Fruit fly (Drosophila melanogaster) whole organism, embryonic: ENCODE data around the gene Dpy-30L1.
A peak's percentile ranks its signal among the peaks of the same experiment; 100 is the strongest.

Source experiments
- Adf1 ChIP-seq: fragments of 200-800 bp; sonication (Bioruptor generic); IDR thresholded peaks from 2 replicates; pipeline ENCODE4 v1.3.6; 2022; ENCODE audit warnings: missing biosample characterization, missing genetic modification characterization
- Aef1 ChIP-seq: fragments of 200-800 bp; sonication (Bioruptor generic); IDR thresholded peaks from 3 replicates; pipeline ENCODE4 v1.3.6; 2022; ENCODE audit warnings: missing biosample characterization, missing genetic modification characterization
- Atf6 ChIP-seq: fragments of 200-800 bp; sonication (Bioruptor generic); IDR thresholded peaks from 2 replicates; pipeline ENCODE4 v1.3.6; 2022; ENCODE audit warnings: missing biosample characterization, missing genetic modification characterization
- Bdp1 ChIP-seq: fragments of 200-800 bp; sonication (Bioruptor generic); optimal IDR thresholded peaks from 3 replicates; lab custom pipeline; 2016; ENCODE audit warnings: missing biosample characterization, missing genetic modification characterization
- CG10431 ChIP-seq: fragments of 200-800 bp; sonication (Bioruptor generic); optimal IDR thresholded peaks from 3 replicates; lab custom pipeline; 2018; ENCODE audit warnings: missing biosample characterization, mild to moderate bottlenecking, missing genetic modification characterization
- CG12659 ChIP-seq: fragments of 200-800 bp; sonication (Bioruptor generic); optimal IDR thresholded peaks from 3 replicates; lab custom pipeline; 2017; ENCODE audit warnings: mild to moderate bottlenecking, missing biosample characterization, missing genetic modification reagents, missing genetic modification characterization
- CG13424 ChIP-seq: fragments of 200-800 bp; sonication (Bioruptor generic); optimal IDR thresholded peaks from 2 replicates; lab custom pipeline; 2019; ENCODE audit warnings: missing biosample characterization, mild to moderate bottlenecking, missing genetic modification characterization, moderate library complexity
- CG13624 ChIP-seq: fragments of 200-800 bp; sonication (Bioruptor generic); optimal IDR thresholded peaks from 2 replicates; lab custom pipeline; 2016; ENCODE audit warnings: missing biosample characterization, missing genetic modification characterization
- CG1603 ChIP-seq: fragments of 200-800 bp; sonication (Bioruptor generic); optimal IDR thresholded peaks from 2 replicates; lab custom pipeline; 2019; ENCODE audit warnings: missing biosample characterization, mild to moderate bottlenecking, missing genetic modification characterization, moderate library complexity
- CG16813 ChIP-seq: fragments of 200-800 bp; sonication (Bioruptor generic); IDR thresholded peaks from 3 replicates; pipeline ENCODE4 v1.3.6; 2022; ENCODE audit warnings: missing biosample characterization, missing genetic modification characterization; ENCODE audit not compliant: partially characterized antibody
- CG17361 ChIP-seq: fragments of 200-800 bp; sonication (Bioruptor generic); IDR thresholded peaks from 3 replicates; pipeline ENCODE4 v1.3.6; 2022; ENCODE audit warnings: missing biosample characterization, missing genetic modification characterization
- CG2116 ChIP-seq: fragments of 200-800 bp; sonication (Bioruptor generic); optimal IDR thresholded peaks from 3 replicates; lab custom pipeline; 2018; ENCODE audit warnings: missing biosample characterization, mild to moderate bottlenecking, missing genetic modification characterization
- CG31441 ChIP-seq: fragments of 200-800 bp; sonication (Bioruptor generic); IDR thresholded peaks from 2 replicates; pipeline ENCODE4 v1.3.6; 2022; ENCODE audit warnings: missing biosample characterization, missing genetic modification characterization
- CG33557 ChIP-seq: fragments of 200-800 bp; sonication (Bioruptor generic); optimal IDR thresholded peaks from 2 replicates; lab custom pipeline; 2019; ENCODE audit warnings: missing biosample characterization, mild to moderate bottlenecking, missing genetic modification characterization, moderate library complexity
- CG3407 ChIP-seq: fragments of 200-800 bp; sonication (Bioruptor generic); optimal IDR thresholded peaks from 2 replicates; lab custom pipeline; 2018; ENCODE audit warnings: missing biosample characterization, mild to moderate bottlenecking, missing genetic modification characterization
- CG34376 ChIP-seq: fragments of 200-800 bp; sonication (Bioruptor generic); optimal IDR thresholded peaks from 2 replicates; lab custom pipeline; 2018; ENCODE audit warnings: missing biosample characterization, mild to moderate bottlenecking, missing genetic modification characterization
- CG4424 ChIP-seq: fragments of 200-800 bp; sonication (Bioruptor generic); optimal IDR thresholded peaks from 3 replicates; lab custom pipeline; 2016; ENCODE audit warnings: missing biosample characterization, missing genetic modification characterization
- CG4617 ChIP-seq: fragments of 200-800 bp; sonication (Bioruptor generic); optimal IDR thresholded peaks from 3 replicates; lab custom pipeline; 2016; ENCODE audit warnings: missing biosample characterization, missing genetic modification characterization, borderline replicate concordance
- CG5180 ChIP-seq: fragments of 200-800 bp; sonication (Bioruptor generic); optimal IDR thresholded peaks from 3 replicates; lab custom pipeline; 2017; ENCODE audit warnings: missing biosample characterization, missing genetic modification characterization, mild to moderate bottlenecking, moderate library complexity, missing genetic modification reagents
- CG6683 ChIP-seq: fragments of 200-800 bp; sonication (Bioruptor generic); optimal IDR thresholded peaks from 2 replicates; lab custom pipeline; 2017; ENCODE audit warnings: missing biosample characterization, mild to moderate bottlenecking, missing genetic modification characterization, missing genetic modification reagents
- CG6791 ChIP-seq: fragments of 200-800 bp; sonication (Bioruptor generic); IDR thresholded peaks from 3 replicates; pipeline ENCODE4 v1.3.6; 2022; ENCODE audit warnings: missing biosample characterization, missing genetic modification characterization; ENCODE audit not compliant: partially characterized antibody
- CG8089 ChIP-seq: fragments of 200-800 bp; sonication (Bioruptor generic); optimal IDR thresholded peaks from 3 replicates; lab custom pipeline; 2016; ENCODE audit warnings: missing biosample characterization, missing genetic modification characterization
- CHES-1-like ChIP-seq: fragments of 200-800 bp; sonication (Bioruptor generic); optimal IDR thresholded peaks from 2 replicates; lab custom pipeline; 2016; ENCODE audit warnings: missing biosample characterization, missing genetic modification characterization
- CkIIα-i1 ChIP-seq: fragments of 200-800 bp; sonication (Bioruptor generic); IDR thresholded peaks from 2 replicates; pipeline ENCODE4 v1.3.6; 2022; ENCODE audit warnings: missing biosample characterization, missing genetic modification characterization
- CrebB ChIP-seq: fragments of 200-800 bp; sonication (Bioruptor generic); optimal IDR thresholded peaks from 3 replicates; lab custom pipeline; 2018; ENCODE audit warnings: missing biosample characterization, mild to moderate bottlenecking, missing genetic modification characterization
- Drgx ChIP-seq: fragments of 200-800 bp; sonication (Bioruptor generic); IDR thresholded peaks from 2 replicates; pipeline ENCODE4 v1.3.6; 2022; ENCODE audit warnings: missing biosample characterization, missing genetic modification characterization
- ERR ChIP-seq: fragments of 200-800 bp; sonication (Bioruptor generic); optimal IDR thresholded peaks from 2 replicates; lab custom pipeline; 2016; ENCODE audit warnings: missing biosample characterization, missing genetic modification characterization
- Elba2 ChIP-seq: fragments of 200-800 bp; sonication (Bioruptor generic); optimal IDR thresholded peaks from 3 replicates; lab custom pipeline; 2016; ENCODE audit warnings: missing biosample characterization, missing genetic modification characterization
- HLH3B ChIP-seq: fragments of 200-800 bp; sonication (Bioruptor generic); IDR thresholded peaks from 2 replicates; pipeline ENCODE4 v1.3.6; 2022; ENCODE audit warnings: missing biosample characterization, missing genetic modification characterization
- HmgZ ChIP-seq: fragments of 200-800 bp; sonication (Bioruptor generic); optimal IDR thresholded peaks from 2 replicates; lab custom pipeline; 2018; ENCODE audit warnings: missing biosample characterization, mild to moderate bottlenecking, missing genetic modification characterization
- Med ChIP-seq: fragments of 200-800 bp; sonication (Bioruptor generic); peaks from one replicate; lab custom pipeline; 2016; ENCODE audit warnings: missing biosample characterization, missing genetic modification characterization, mild to moderate bottlenecking, inconsistent platforms, moderate library complexity
- Meics ChIP-seq: fragments of 200-800 bp; sonication (Bioruptor generic); optimal IDR thresholded peaks from 2 replicates; lab custom pipeline; 2017; ENCODE audit warnings: missing biosample characterization, mild to moderate bottlenecking, missing genetic modification characterization
- Myb ChIP-seq: fragments of 200-800 bp; sonication (Bioruptor generic); optimal IDR thresholded peaks from 2 replicates; lab custom pipeline; 2016; ENCODE audit warnings: missing biosample characterization, missing genetic modification characterization
- NC2α ChIP-seq: fragments of 200-800 bp; sonication (Bioruptor generic); optimal IDR thresholded peaks from 2 replicates; lab custom pipeline; 2016; ENCODE audit warnings: missing biosample characterization, missing genetic modification characterization
- NFAT ChIP-seq: fragments of 200-800 bp; sonication (Bioruptor generic); IDR thresholded peaks from 2 replicates; pipeline ENCODE4 v1.3.6; 2022; ENCODE audit warnings: missing biosample characterization, missing genetic modification characterization
- Ptx1 ChIP-seq: fragments of 200-800 bp; sonication (Bioruptor generic); IDR thresholded peaks from 2 replicates; pipeline ENCODE4 v1.3.6; 2022; ENCODE audit warnings: missing biosample characterization, missing genetic modification characterization
- Ravus ChIP-seq: fragments of 200-800 bp; sonication (Bioruptor generic); IDR thresholded peaks from 2 replicates; pipeline ENCODE4 v1.3.6; 2022; ENCODE audit warnings: missing biosample characterization, missing genetic modification characterization
- Rfx ChIP-seq: fragments of 200-800 bp; sonication (Bioruptor generic); IDR thresholded peaks from 2 replicates; pipeline ENCODE4 v1.3.6; 2022; ENCODE audit warnings: missing biosample characterization, missing genetic modification characterization
- Ssrp ChIP-seq: fragments of 200-800 bp; sonication (Bioruptor generic); optimal IDR thresholded peaks from 2 replicates; lab custom pipeline; 2018; ENCODE audit warnings: missing biosample characterization, mild to moderate bottlenecking, missing genetic modification characterization, moderate library complexity
- ems ChIP-seq: fragments of 200-800 bp; sonication (Bioruptor generic); optimal IDR thresholded peaks from 3 replicates; lab custom pipeline; 2016; ENCODE audit warnings: missing biosample characterization, missing genetic modification characterization
- her ChIP-seq: fragments of 200-800 bp; sonication (Bioruptor generic); optimal IDR thresholded peaks from 2 replicates; lab custom pipeline; 2016; ENCODE audit warnings: missing biosample characterization, missing genetic modification characterization
- maf-S ChIP-seq: fragments of 200-800 bp; sonication (Bioruptor generic); optimal IDR thresholded peaks from 2 replicates; lab custom pipeline; 2016; ENCODE audit warnings: missing biosample characterization, missing genetic modification characterization
- onecut ChIP-seq: fragments of 200-800 bp; sonication (Bioruptor generic); IDR thresholded peaks from 2 replicates; pipeline ENCODE4 v1.3.6; 2022; ENCODE audit warnings: missing biosample characterization, missing genetic modification characterization
- pho ChIP-seq: fragments of 200-800 bp; sonication (Bioruptor generic); optimal IDR thresholded peaks from 2 replicates; lab custom pipeline; 2016; ENCODE audit warnings: missing biosample characterization, missing genetic modification characterization
- psq ChIP-seq: fragments of 200-800 bp; sonication (Bioruptor generic); optimal IDR thresholded peaks from 2 replicates; lab custom pipeline; 2017; ENCODE audit warnings: missing biosample characterization, missing genetic modification characterization
- shn ChIP-seq: fragments of 200-800 bp; sonication (Bioruptor generic); optimal IDR thresholded peaks from 3 replicates; lab custom pipeline; 2016; ENCODE audit warnings: missing biosample characterization, missing genetic modification characterization
- sr ChIP-seq: fragments of 200-800 bp; sonication (Bioruptor generic); IDR thresholded peaks from 3 replicates; pipeline ENCODE4 v1.3.6; 2022; ENCODE audit warnings: missing biosample characterization, missing genetic modification characterization
- ssp ChIP-seq: fragments of 200-800 bp; sonication (Bioruptor generic); IDR thresholded peaks from 2 replicates; pipeline ENCODE4 v1.3.6; 2022; ENCODE audit warnings: missing biosample characterization, missing genetic modification characterization
- vvl ChIP-seq: fragments of 200-800 bp; sonication (Bioruptor generic); IDR thresholded peaks from 2 replicates; pipeline ENCODE4 v1.3.6; 2022; ENCODE audit warnings: missing biosample characterization, missing genetic modification characterization
- wor ChIP-seq: fragments of 200-800 bp; sonication (Bioruptor generic); IDR thresholded peaks from 2 replicates; pipeline ENCODE4 v1.3.6; 2022; ENCODE audit warnings: missing biosample characterization, missing genetic modification characterization
- zfh2 ChIP-seq: fragments of 200-800 bp; sonication (Bioruptor generic); optimal IDR thresholded peaks from 2 replicates; lab custom pipeline; 2016; ENCODE audit warnings: missing biosample characterization, missing genetic modification characterization

Gene Dpy-30L1

DNA sequence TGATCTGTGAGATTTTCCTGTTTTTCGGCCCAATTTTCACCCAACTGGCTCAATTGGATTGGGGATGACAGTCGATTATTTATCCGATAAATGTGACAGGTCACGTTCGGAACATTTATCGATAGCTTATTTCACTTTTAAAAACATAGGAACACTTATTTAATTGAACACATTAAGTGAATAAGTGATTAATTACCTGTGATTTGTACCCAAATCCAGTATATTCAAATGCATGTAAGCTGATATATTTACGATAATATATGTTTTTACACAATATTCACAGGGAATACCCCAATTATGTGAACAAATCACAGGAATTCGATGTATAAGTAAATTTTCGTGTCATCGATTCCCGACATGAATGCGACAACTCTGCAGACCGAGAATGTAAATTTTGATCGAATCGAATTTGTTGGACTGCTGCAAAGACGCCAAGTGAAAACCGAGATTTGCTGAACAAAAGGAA, at the start of gene Dpy-30L1, which contains the start of gene EMC3 (continued):
- TF ChIP-seq CG6791: peak; percentile 42; the same call in 1 of the 3 replicates
- no peak for TF ChIP-seq CG8089 (GFP tag; lab: Kevin White, UChicago)
- TF ChIP-seq HmgZ: peak; percentile 64
- TF ChIP-seq CG2116: peak; percentile 95
- TF ChIP-seq CHES-1-like: peak; percentile 33
- peak; percentile 85 for TF ChIP-seq Med
- no peak for TF ChIP-seq Meics (GFP tag; lab: Kevin White, UChicago)
- no peak for TF ChIP-seq Adf1 (GFP tag; lab: Robert Waterston, UW)
- TF ChIP-seq CG1603 (tag; lab: Kevin White, UChicago): peak; percentile 80
- peak; percentile 58; the same call in 1 of the 2 replicates for TF ChIP-seq vvl (GFP tag; lab: Robert Waterston, UW)
- peak; percentile 71 for TF ChIP-seq Rfx (GFP tag; lab: Robert Waterston, UW)
- TF ChIP-seq Ptx1 (GFP tag; lab: Robert Waterston, UW): peak; percentile 63
- TF ChIP-seq CG34376: peak; percentile 45
- TF ChIP-seq CG4617: peak; percentile 64
- peak; percentile 36; the same call in 1 of the 3 replicates for TF ChIP-seq Aef1 (GFP tag; lab: Robert Waterston, UW)
- TF ChIP-seq CG31441 (GFP tag; lab: Robert Waterston, UW): no peak; the same call in none of the 2 replicates
- peak; percentile 32 for TF ChIP-seq Elba2 (GFP tag; lab: Kevin White, UChicago)
- TF ChIP-seq Ravus (GFP tag; lab: Robert Waterston, UW): no peak
- TF ChIP-seq NC2α (GFP tag; lab: Kevin White, UChicago): no peak
- peak; percentile 67 for TF ChIP-seq CG17361 (GFP tag; lab: Robert Waterston, UW)
- TF ChIP-seq CG3407 (GFP tag; lab: Kevin White, UChicago): no peak
- peak; percentile 25 for TF ChIP-seq ems (GFP tag; lab: Kevin White, UChicago)
- TF ChIP-seq Ssrp (tag; lab: Kevin White, UChicago): peak; percentile 44
- TF ChIP-seq wor: no peak
- no peak for TF ChIP-seq HLH3B (GFP tag; lab: Robert Waterston, UW)
- peak; percentile 24 for TF ChIP-seq ERR (GFP tag; lab: Kevin White, UChicago)
- no peak for TF ChIP-seq CG6683 (GFP tag; lab: Kevin White, UChicago)
- peak; percentile 22; the same call in 1 of the 2 replicates for TF ChIP-seq Atf6 (GFP tag; lab: Robert Waterston, UW)
- TF ChIP-seq onecut: peak; percentile 30; the same call in 1 of the 2 replicates
- peak; percentile 19; the same call in 1 of the 2 replicates for TF ChIP-seq ssp (GFP tag; lab: Robert Waterston, UW)
- TF ChIP-seq pho (GFP tag; lab: Kevin White, UChicago): peak; percentile 48
- TF ChIP-seq CG33557 (GFP tag; lab: Kevin White, UChicago): no peak
- no peak for TF ChIP-seq CrebB (tag; lab: Kevin White, UChicago)
- TF ChIP-seq CG4424 (GFP tag; lab: Kevin White, UChicago): peak; percentile 48
- TF ChIP-seq her (GFP tag; lab: Kevin White, UChicago): no peak
- no peak for TF ChIP-seq maf-S (GFP tag; lab: Kevin White, UChicago)
- TF ChIP-seq CkIIα-i1 (GFP tag; lab: Robert Waterston, UW): no peak
- TF ChIP-seq CG5180 (GFP tag; lab: Kevin White, UChicago): no peak
- peak; percentile 70 for TF ChIP-seq CG13424 (tag; lab: Kevin White, UChicago)
- TF ChIP-seq shn (GFP tag; lab: Kevin White, UChicago): no peak
- TF ChIP-seq NFAT (GFP tag; lab: Robert Waterston, UW): 0 out of 2 replicates have a peak, but pooled peaks have one; percentile 17
- peak; percentile 83 for TF ChIP-seq CG12659
- no peak for TF ChIP-seq sr (GFP tag; lab: Robert Waterston, UW)
- TF ChIP-seq zfh2 (GFP tag; lab: Kevin White, UChicago): peak; percentile 33
- no peak for TF ChIP-seq psq (GFP tag; lab: Kevin White, UChicago)
- TF ChIP-seq CG13624: peak; percentile 68
- peak; percentile 46 for TF ChIP-seq Myb (GFP tag; lab: Kevin White, UChicago)
- TF ChIP-seq Drgx: no peak; the same call in 1 of the 2 replicates
- TF ChIP-seq Bdp1 (GFP tag; lab: Kevin White, UChicago): no peak
- peak; percentile 88 for TF ChIP-seq CG16813
- TF ChIP-seq CG10431: no peak
